Fruit fly (Drosophila melanogaster): Measurements from ENCODE around the gene Membrin.

Gene Membrin

dm6 chr3L:5359208-5360003, 6.8 kb upstream of the Membrin start, which contains the start of gene Klp64D (continued):
- TF ChIP-seq pan (optimal IDR thresholded peaks at IDR 0.05), result no peak
- peak in 1 of 2 experiments; percentile 6 for TF ChIP-seq pan (GFP tag; optimal IDR thresholded peaks at IDR 0.05 in 1 of 2, IDR thresholded peaks at IDR 0.05 in 1 of 2)
- TF ChIP-seq ERR (GFP tag; optimal IDR thresholded peaks at IDR 0.05), result no peak
- TF ChIP-seq tio (GFP tag; optimal IDR thresholded peaks at IDR 0.05), result no peak
- TF ChIP-seq vfl (GFP tag; optimal IDR thresholded peaks at IDR 0.05), result no peak
- peak; percentile 52 for TF ChIP-seq CG13287 (GFP tag; IDR thresholded peaks at IDR 0.05; ENCODE audit: partially characterized antibody)
- TF ChIP-seq CG31365 (tag; optimal IDR thresholded peaks at IDR 0.05), result no peak
- no peak for TF ChIP-seq kni (GFP tag; optimal IDR thresholded peaks at IDR 0.05)
- no peak for TF ChIP-seq MTF-1 (GFP tag; optimal IDR thresholded peaks at IDR 0.05; ENCODE audit: borderline replicate concordance)
- TF ChIP-seq Jarid2 (GFP tag; optimal IDR thresholded peaks at IDR 0.05), result no peak
- peak; percentile 26 for TF ChIP-seq Fer1 (GFP tag; optimal IDR thresholded peaks at IDR 0.05)
- no peak for TF ChIP-seq CG8089 (GFP tag; optimal IDR thresholded peaks at IDR 0.05)
- TF ChIP-seq her (GFP tag; optimal IDR thresholded peaks at IDR 0.05), result no peak
- TF ChIP-seq CG31388 (GFP tag; optimal IDR thresholded peaks at IDR 0.05), result no peak
- TF ChIP-seq D19A (tag; optimal IDR thresholded peaks at IDR 0.05), result peak; percentile 15
- TF ChIP-seq CG9797 (GFP tag; optimal IDR thresholded peaks at IDR 0.05), result no peak
- no peak for TF ChIP-seq CG1647 (GFP tag; optimal IDR thresholded peaks at IDR 0.05)
- TF ChIP-seq nmo (GFP tag; optimal IDR thresholded peaks at IDR 0.05), result peak; percentile 7
- TF ChIP-seq da (GFP tag; optimal IDR thresholded peaks at IDR 0.05), result no peak
- TF ChIP-seq CG12104 (GFP tag; optimal IDR thresholded peaks at IDR 0.05), result no peak
- TF ChIP-seq CG31441 (GFP tag; IDR thresholded peaks at IDR 0.05), result no peak
- TF ChIP-seq chinmo (GFP tag; IDR thresholded peaks at IDR 0.05; ENCODE audit: partially characterized antibody), result no peak
- TF ChIP-seq tgo (GFP tag; IDR thresholded peaks at IDR 0.05), result no peak; the same call in 2 of the 3 replicates
- TF ChIP-seq bigmax (GFP tag; optimal IDR thresholded peaks at IDR 0.05), result no peak
- peak; percentile 3 for TF ChIP-seq CG33557 (GFP tag; optimal IDR thresholded peaks at IDR 0.05)
- TF ChIP-seq Optix (GFP tag; IDR thresholded peaks at IDR 0.05), result no peak
- TF ChIP-seq Hand (GFP tag; optimal IDR thresholded peaks at IDR 0.05), result no peak
- TF ChIP-seq CG12155 (GFP tag; optimal IDR thresholded peaks at IDR 0.05), result peak; percentile 11
- TF ChIP-seq Atf-2 (GFP tag; optimal IDR thresholded peaks at IDR 0.05), result no peak
- TF ChIP-seq Stat92E (GFP tag; optimal IDR thresholded peaks at IDR 0.05), result no peak
- TF ChIP-seq CG17186 (GFP tag; optimal IDR thresholded peaks at IDR 0.05), result no peak
- peak; percentile 55; the same call in 3 of the 4 replicates for TF ChIP-seq Dll (GFP tag; IDR thresholded peaks at IDR 0.05; ENCODE audit: partially characterized antibody)
- no peak for TF ChIP-seq oc (tag; optimal IDR thresholded peaks at IDR 0.05)
- no peak for TF ChIP-seq CG34422 (GFP tag; IDR thresholded peaks at IDR 0.05)
- peak; percentile 50 for TF ChIP-seq CG12391 (tag; optimal IDR thresholded peaks at IDR 0.05)
- no peak for TF ChIP-seq Hr39 (optimal IDR thresholded peaks at IDR 0.05)
- no peak for TF ChIP-seq ken (GFP tag; IDR thresholded peaks at IDR 0.05)
- TF ChIP-seq bab2 (GFP tag; optimal IDR thresholded peaks at IDR 0.05), result no peak
- TF ChIP-seq CG14014 (GFP tag; IDR thresholded peaks at IDR 0.05), result peak; percentile 10; the same call in 1 of the 2 replicates
- no peak for TF ChIP-seq Ets97D (GFP tag; optimal IDR thresholded peaks at IDR 0.05)
- TF ChIP-seq CG17912 (GFP tag; optimal IDR thresholded peaks at IDR 0.05), result no peak
- no peak for TF ChIP-seq CG12236 (GFP tag; optimal IDR thresholded peaks at IDR 0.05)
- TF ChIP-seq ATbp (GFP tag; optimal IDR thresholded peaks at IDR 0.05), result no peak
- TF ChIP-seq Bgb (GFP tag; IDR thresholded peaks at IDR 0.05; ENCODE audit: partially characterized antibody), result no peak
- TF ChIP-seq CG9437 (GFP tag; optimal IDR thresholded peaks at IDR 0.05), result no peak
- TF ChIP-seq sens (GFP tag), result peak; percentile 22
- TF ChIP-seq CG1792 (GFP tag; optimal IDR thresholded peaks at IDR 0.05), result no peak
- no peak for TF ChIP-seq Mad (GFP tag; optimal IDR thresholded peaks at IDR 0.05)
- TF ChIP-seq Poxn (GFP tag; IDR thresholded peaks at IDR 0.05), result no peak
- TF ChIP-seq nerfin-2 (GFP tag; IDR thresholded peaks at IDR 0.05; ENCODE audit: partially characterized antibody), result no peak

All from whole organism, embryonic.